Worm (Caenorhabditis elegans) whole organism, L4/young adult: ENCODE results near the gene str-56.
"Not testable (repeated sequence)": the region's sequence is repeated elsewhere in the genome, so short reads cannot be mapped to it uniquely, and the experiment has no call there.

Experiments used
- W03F9.2 ChIP-seq: fragments of 150-350 bp; optimal IDR thresholded peaks from 2 replicates; lab custom pipeline; 2014; ENCODE audit warnings: missing biosample characterization, missing genetic modification characterization
- dao-5 ChIP-seq: sonication (generic microtip); optimal IDR thresholded peaks from 2 replicates; lab custom pipeline; 2016; ENCODE audit warnings: missing genotype, missing genetic modification characterization, moderate library complexity, missing compliant biosample characterization
- him-1 ChIP-seq: sonication (generic microtip); optimal IDR thresholded peaks from 2 replicates; lab custom pipeline; 2016; ENCODE audit warnings: missing genotype, missing genetic modification reagents, missing genetic modification characterization, missing compliant biosample characterization

The str-56 gene

ce11 chrV:15872273-15872672, at the start of gene str-56:
Gene str-56, plus strand, starts transcription at chrV:15872573.
- no peak for TF ChIP-seq W03F9.2 (tag; lab: Kevin White, UChicago)
- TF ChIP-seq dao-5 (tag; lab: Kevin White, UChicago), result no peak
- TF ChIP-seq him-1 (tag; lab: Kevin White, UChicago), result no peak

DNA sequence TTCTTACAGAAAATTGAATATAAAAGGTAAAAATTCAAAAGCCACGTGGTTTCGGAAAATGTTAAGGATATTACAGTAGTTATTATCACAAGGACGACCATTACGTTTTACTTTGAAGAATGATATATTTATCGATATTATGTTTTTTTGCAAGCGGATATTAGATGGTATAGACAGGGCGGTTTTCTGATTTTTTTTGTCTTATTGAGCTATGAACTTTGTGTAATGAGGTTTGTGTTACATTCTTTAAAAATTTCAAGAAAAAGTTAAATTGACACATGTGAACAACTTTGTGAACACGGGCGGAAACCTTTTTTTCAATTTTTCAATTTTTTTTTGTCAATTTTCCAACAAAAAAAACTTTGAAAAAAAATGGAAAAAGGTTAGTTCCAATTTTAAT, 47.5 kb upstream of the str-56 start, which contains the start of gene srbc-50:
Gene srbc-50 (minus strand): TSS at position 101 of the 400 bp plus-strand sequence.
- TF ChIP-seq W03F9.2 (tag; lab: Kevin White, UChicago) (no peak), him-1 (tag; lab: Kevin White, UChicago) (no peak), dao-5 (tag; lab: Kevin White, UChicago) (no peak)

- TF ChIP-seq him-1 (tag; lab: Kevin White, UChicago), result no peak
Observed at ce11 chrV:15826110-15826509, 46.3 kb upstream of the str-56 start, which contains the start of gene srbc-51. Gene srbc-51, plus strand, starts transcription at chrV:15826410.

DNA sequence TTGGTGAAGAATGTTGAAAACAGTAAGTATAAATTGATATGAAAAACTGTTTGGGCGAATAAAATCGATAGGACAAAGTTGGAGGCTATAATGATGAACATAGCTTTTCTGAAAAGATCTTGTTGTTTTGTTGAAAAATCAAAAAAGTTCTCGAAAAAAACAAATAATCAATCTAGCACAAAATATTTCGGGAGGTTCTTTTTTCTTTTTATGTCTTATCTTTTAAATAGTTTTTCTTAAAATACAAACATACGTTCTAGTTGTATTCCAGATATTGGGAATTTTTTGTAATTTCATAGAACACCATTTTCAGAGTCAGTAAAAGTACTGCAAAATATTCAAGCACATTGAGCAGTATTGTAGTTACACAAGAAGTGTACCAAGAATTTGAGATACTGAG, 42.5 kb upstream of the str-56 start, which contains the start of gene srbc-55:
Gene srbc-55 (minus strand): TSS at position 101 of the 400 bp plus-strand sequence.
- no peak for TF ChIP-seq W03F9.2 (tag; lab: Kevin White, UChicago)
- TF ChIP-seq dao-5 (tag; lab: Kevin White, UChicago), result no peak
- TF ChIP-seq him-1 (tag; lab: Kevin White, UChicago), result no peak

- TF ChIP-seq W03F9.2 (tag; lab: Kevin White, UChicago) (no peak), him-1 (tag; lab: Kevin White, UChicago) (no peak), dao-5 (tag; lab: Kevin White, UChicago) (no peak)
Observed at ce11 chrV:15831586-15831985, 40.8 kb upstream of the str-56 start, which contains the start of gene srbc-56. Gene srbc-56, minus strand, starts transcription at chrV:15831686.

- TF ChIP-seq dao-5 (tag; lab: Kevin White, UChicago) (no peak), W03F9.2 (tag; lab: Kevin White, UChicago) (no peak), him-1 (tag; lab: Kevin White, UChicago) (no peak)
Observed at ce11 chrV:15833622-15834021, 38.8 kb upstream of the str-56 start, which contains the start of gene srbc-54. Gene srbc-54, minus strand, starts transcription at chrV:15833722.

- TF ChIP-seq dao-5 (tag; lab: Kevin White, UChicago), result no peak
- no peak for TF ChIP-seq him-1 (tag; lab: Kevin White, UChicago)
- TF ChIP-seq W03F9.2 (tag; lab: Kevin White, UChicago), result no peak
Observed at ce11 chrV:15841095-15841494, 31.3 kb upstream of the str-56 start, which contains the start of gene srh-149. Gene srh-149, minus strand, starts transcription at chrV:15841195.

DNA sequence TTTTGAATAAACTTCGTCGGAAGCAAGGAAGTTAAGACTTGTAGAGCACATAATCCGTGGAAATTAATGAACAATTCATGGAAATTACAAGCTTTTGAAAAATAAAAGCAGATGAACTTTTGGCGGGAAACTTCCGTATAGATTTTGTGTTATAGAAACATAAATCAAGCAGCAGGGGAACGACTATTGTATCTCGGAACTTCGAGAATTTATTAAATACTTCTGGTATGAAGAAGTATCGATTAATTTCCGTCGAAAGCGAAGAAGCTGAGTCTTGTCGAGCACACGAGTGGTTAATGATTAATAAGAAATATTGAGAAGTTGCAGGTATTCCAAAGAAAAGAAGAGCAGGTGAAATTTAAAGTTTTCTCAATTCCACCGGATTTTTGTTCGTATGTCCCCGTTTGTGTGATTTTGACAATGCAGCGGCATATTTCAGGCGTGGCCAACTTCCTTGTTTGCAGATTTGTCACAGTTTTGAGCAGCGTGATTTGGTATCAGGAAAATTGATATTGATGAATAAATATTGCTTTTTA, 22.0 kb upstream of the str-56 start, which contains the start of gene srh-147:
Gene srh-147 (minus strand): TSS at position 51 of the 536 bp plus-strand sequence.
- TF ChIP-seq dao-5, him-1, W03F9.2 (tag; lab: Kevin White, UChicago): not testable (repeated sequence)

DNA sequence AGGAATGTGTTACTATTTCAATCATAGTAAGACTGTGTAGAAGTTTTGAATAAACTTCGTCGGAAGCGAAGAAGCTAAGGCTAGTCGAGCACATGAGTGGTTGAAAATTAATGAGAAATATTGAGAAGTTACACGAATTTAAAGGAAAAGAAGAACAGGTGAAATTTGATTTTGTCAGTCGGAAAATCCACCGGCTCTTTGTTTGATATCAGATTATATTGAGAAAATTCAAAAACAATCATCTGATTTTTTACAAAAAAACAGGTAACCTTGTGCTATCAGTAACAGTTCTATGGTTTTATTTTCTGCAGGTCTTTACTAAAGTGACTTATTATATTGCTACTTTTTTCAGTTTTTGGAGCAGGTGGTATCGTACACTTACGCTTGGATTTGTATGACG, 14.1 kb upstream of the str-56 start, which contains the start of gene srh-148:
Gene srh-148 (minus strand): TSS at position 101 of the 400 bp plus-strand sequence.
- no peak for TF ChIP-seq W03F9.2 (tag; lab: Kevin White, UChicago)

DNA sequence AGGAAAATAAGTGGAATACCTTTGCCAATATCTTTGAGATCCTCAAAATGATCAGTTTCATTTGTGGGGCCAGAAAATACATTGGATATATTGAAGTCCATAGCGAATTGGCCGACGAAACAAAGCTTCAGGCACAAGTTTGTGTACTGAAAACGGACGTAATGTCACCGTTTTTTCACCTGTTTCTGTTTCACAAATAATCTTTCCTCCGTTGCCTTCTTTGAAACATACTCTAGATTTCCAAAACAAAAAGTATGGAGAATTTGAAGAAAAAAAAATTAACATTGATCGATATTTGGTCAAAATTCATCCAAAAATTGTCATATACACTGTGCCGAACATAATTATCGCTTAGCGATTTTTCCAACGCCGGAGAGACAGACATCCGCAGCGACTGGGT, 9.8 kb upstream of the str-56 start, which contains the start of gene srz-12:
Gene srz-12 (minus strand): TSS at position 101 of the 400 bp plus-strand sequence.
- TF ChIP-seq him-1 (tag; lab: Kevin White, UChicago), result no peak
- TF ChIP-seq W03F9.2 (tag; lab: Kevin White, UChicago), result no peak
- TF ChIP-seq dao-5 (tag; lab: Kevin White, UChicago), result no peak

- TF ChIP-seq W03F9.2 (tag; lab: Kevin White, UChicago) (no peak), dao-5 (tag; lab: Kevin White, UChicago) (no peak), him-1 (tag; lab: Kevin White, UChicago) (no peak)
Observed at ce11 chrV:15863042-15863441, 9.3 kb upstream of the str-56 start, which contains the start of gene srh-299. Gene srh-299, plus strand, starts transcription at chrV:15863342.

DNA sequence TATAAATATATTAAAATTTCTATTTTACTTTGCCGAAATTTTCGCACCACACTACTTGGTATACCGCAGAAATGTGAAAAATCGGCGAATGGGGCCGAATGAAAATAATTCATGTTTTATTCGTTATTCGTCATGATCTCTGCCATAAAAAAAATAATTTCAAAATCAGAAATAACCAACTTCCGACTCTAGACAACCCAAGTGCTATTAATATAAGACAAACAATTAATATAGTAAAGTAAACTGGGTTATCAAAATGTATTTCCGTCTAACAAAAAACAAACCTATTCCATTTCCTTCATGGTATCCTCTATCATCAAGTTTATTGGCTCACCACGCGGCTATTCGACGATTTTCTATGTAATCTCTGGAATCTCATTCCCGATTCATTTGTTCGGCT, 6.5 kb upstream of the str-56 start, which contains the start of gene srh-293:
Gene srh-293 (plus strand): TSS at position 301 of the 400 bp plus-strand sequence.
- TF ChIP-seq dao-5 (tag; lab: Kevin White, UChicago), result no peak

DNA sequence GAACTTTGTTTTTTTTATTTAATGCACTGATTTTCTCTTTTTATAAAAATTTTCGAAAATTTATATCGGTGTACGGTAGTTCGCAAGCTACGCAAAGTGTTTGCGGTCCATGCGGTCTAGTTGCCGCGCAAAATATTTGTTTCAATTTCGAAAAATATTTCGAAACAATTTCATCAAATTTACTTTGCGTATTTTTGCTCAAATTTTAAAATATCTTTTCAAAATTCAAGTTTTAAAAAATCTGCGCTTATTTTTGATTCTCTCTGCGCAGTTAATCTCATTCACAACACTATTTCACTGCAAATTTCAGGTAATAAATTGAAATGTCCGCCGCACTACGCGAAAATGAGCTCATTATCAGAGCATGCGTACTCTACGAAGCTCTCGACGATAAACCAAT, 5.0 kb upstream of the str-56 start, which contains the start of gene fbxa-197:
Gene fbxa-197 (plus strand): TSS at position 301 of the 400 bp plus-strand sequence.
- TF ChIP-seq W03F9.2 (tag; lab: Kevin White, UChicago) (no peak), dao-5 (tag; lab: Kevin White, UChicago) (no peak), him-1 (tag; lab: Kevin White, UChicago) (no peak)

DNA sequence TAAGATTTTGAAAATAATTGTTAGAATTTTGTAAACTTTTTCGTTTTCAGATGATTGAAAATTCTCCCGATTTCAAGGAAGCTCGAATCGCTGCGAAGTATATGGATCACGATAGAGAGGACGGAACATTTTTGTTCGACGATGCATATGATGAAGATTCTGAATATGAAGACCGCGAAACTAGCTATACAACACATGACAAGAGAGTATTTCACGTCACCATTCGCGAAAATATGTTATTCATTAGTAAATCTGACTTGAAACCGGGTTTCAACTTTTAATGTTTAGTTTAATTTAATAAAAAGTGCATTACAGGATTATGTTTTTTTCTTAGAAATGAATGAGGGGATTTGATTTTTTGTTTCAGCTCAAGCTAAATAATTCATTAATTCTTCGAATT, 2.0 kb upstream of the str-56 start, which contains the start of gene str-57:
Gene str-57 (plus strand): TSS at position 301 of the 400 bp plus-strand sequence.
- TF ChIP-seq him-1 (tag; lab: Kevin White, UChicago) (no peak), dao-5 (tag; lab: Kevin White, UChicago) (no peak), W03F9.2 (tag; lab: Kevin White, UChicago) (no peak)
